Fruit fly (Drosophila melanogaster) whole organism, embryonic: ENCODE results near the gene TfAP-2.

Experiments used
- BEAF-32 ChIP-seq: fragments of 200-800 bp; sonication (Bioruptor generic); optimal IDR thresholded peaks from 3 replicates; lab custom pipeline; 2017; ENCODE audit warnings: missing biosample characterization, missing genetic modification characterization, mild to moderate bottlenecking, moderate library complexity, missing genetic modification reagents
- CG10267 ChIP-seq: fragments of 200-800 bp; sonication (Bioruptor generic); optimal IDR thresholded peaks from 2 replicates; lab custom pipeline; 2018; ENCODE audit warnings: missing biosample characterization, mild to moderate bottlenecking, missing genetic modification characterization, moderate library complexity
- CG12942 ChIP-seq: fragments of 200-800 bp; sonication (Bioruptor generic); optimal IDR thresholded peaks from 3 replicates; lab custom pipeline; 2016; ENCODE audit warnings: missing biosample characterization, missing genetic modification characterization
- CG13287 ChIP-seq: fragments of 200-800 bp; sonication (Bioruptor generic); IDR thresholded peaks from 2 replicates; pipeline ENCODE4 v1.3.6; 2022; ENCODE audit warnings: missing biosample characterization, missing genetic modification characterization; ENCODE audit not compliant: partially characterized antibody
- CG13624 ChIP-seq: fragments of 200-800 bp; sonication (Bioruptor generic); optimal IDR thresholded peaks from 2 replicates; lab custom pipeline; 2016; ENCODE audit warnings: missing biosample characterization, missing genetic modification characterization
- CG14014 ChIP-seq: fragments of 200-800 bp; sonication (Bioruptor generic); IDR thresholded peaks from 2 replicates; pipeline ENCODE4 v1.3.6; 2022; ENCODE audit warnings: missing biosample characterization, missing genetic modification characterization
- CG14710 ChIP-seq: fragments of 200-800 bp; sonication (Bioruptor generic); optimal IDR thresholded peaks from 3 replicates; lab custom pipeline; 2019; ENCODE audit warnings: missing biosample characterization, mild to moderate bottlenecking, missing genetic modification characterization, moderate library complexity
- CG1603 ChIP-seq: fragments of 200-800 bp; sonication (Bioruptor generic); optimal IDR thresholded peaks from 2 replicates; lab custom pipeline; 2019; ENCODE audit warnings: missing biosample characterization, mild to moderate bottlenecking, missing genetic modification characterization, moderate library complexity
- CG16863 ChIP-seq: fragments of 200-800 bp; sonication (Bioruptor generic); optimal IDR thresholded peaks from 3 replicates; lab custom pipeline; 2016; ENCODE audit warnings: missing biosample characterization, missing genetic modification characterization
- CG17186 ChIP-seq: fragments of 200-800 bp; sonication (Bioruptor generic); optimal IDR thresholded peaks from 3 replicates; lab custom pipeline; 2017; ENCODE audit warnings: missing biosample characterization, missing genetic modification reagents, missing genetic modification characterization
- CG2712 ChIP-seq: fragments of 200-800 bp; optimal IDR thresholded peaks from 3 replicates; lab custom pipeline; 2019; ENCODE audit warnings: missing biosample characterization, mild to moderate bottlenecking, missing genetic modification characterization, moderate library complexity
- CG30020 ChIP-seq: fragments of 200-800 bp; optimal IDR thresholded peaks from 2 replicates; lab custom pipeline; 2019; ENCODE audit warnings: missing biosample characterization, mild to moderate bottlenecking, missing genetic modification characterization, moderate library complexity
- CG34224 ChIP-seq: fragments of 200-800 bp; sonication (Bioruptor generic); IDR thresholded peaks from 3 replicates; pipeline ENCODE4 v1.3.6; 2022; ENCODE audit warnings: missing biosample characterization, missing genetic modification characterization; ENCODE audit not compliant: partially characterized antibody
- CG4282 ChIP-seq: fragments of 200-800 bp; sonication (Bioruptor generic); optimal IDR thresholded peaks from 2 replicates; lab custom pipeline; 2016; ENCODE audit warnings: missing biosample characterization, missing genetic modification characterization
- CG6791 ChIP-seq: fragments of 200-800 bp; sonication (Bioruptor generic); IDR thresholded peaks from 3 replicates; pipeline ENCODE4 v1.3.6; 2022; ENCODE audit warnings: missing biosample characterization, missing genetic modification characterization; ENCODE audit not compliant: partially characterized antibody
- CG8281 ChIP-seq: fragments of 200-800 bp; sonication (Bioruptor generic); optimal IDR thresholded peaks from 2 replicates; lab custom pipeline; 2018; ENCODE audit warnings: missing biosample characterization, mild to moderate bottlenecking, missing genetic modification characterization, moderate library complexity
- CG9797 ChIP-seq: fragments of 200-800 bp; sonication (Bioruptor generic); optimal IDR thresholded peaks from 3 replicates; lab custom pipeline; 2018; ENCODE audit warnings: missing biosample characterization, mild to moderate bottlenecking, missing genetic modification characterization
- CG9876 ChIP-seq: fragments of 200-800 bp; sonication (Bioruptor generic); optimal IDR thresholded peaks from 2 replicates; lab custom pipeline; 2016; ENCODE audit warnings: missing biosample characterization, missing genetic modification characterization
- CoRest ChIP-seq: fragments of 200-800 bp; sonication (Bioruptor generic); optimal IDR thresholded peaks from 3 replicates; lab custom pipeline; 2018; ENCODE audit warnings: missing biosample characterization, mild to moderate bottlenecking, missing genetic modification characterization, moderate library complexity
- Doc3 ChIP-seq: fragments of 200-800 bp; sonication (Bioruptor generic); IDR thresholded peaks from 3 replicates; pipeline ENCODE4 v1.3.6; 2022; ENCODE audit warnings: missing biosample characterization, missing genetic modification characterization; ENCODE audit not compliant: partially characterized antibody
- Fer2 ChIP-seq: fragments of 200-800 bp; sonication (Bioruptor generic); optimal IDR thresholded peaks from 2 replicates; lab custom pipeline; 2018; ENCODE audit warnings: missing biosample characterization, mild to moderate bottlenecking, missing genetic modification characterization, moderate library complexity
- HLH4C ChIP-seq: fragments of 200-800 bp; sonication (Bioruptor generic); IDR thresholded peaks from 3 replicates; pipeline ENCODE4 v1.3.6; 2022; ENCODE audit warnings: missing biosample characterization, missing genetic modification characterization; ENCODE audit not compliant: partially characterized antibody
- HmgD ChIP-seq: fragments of 200-800 bp; sonication (Bioruptor generic); optimal IDR thresholded peaks from 3 replicates; lab custom pipeline; 2016; ENCODE audit warnings: missing biosample characterization, missing genetic modification characterization
- Hr39 ChIP-seq: fragments of >200 bp; optimal IDR thresholded peaks from 2 replicates; lab custom pipeline; 2017
- Hr78 ChIP-seq, 2 experiments: fragments of 200-800 bp in 1 of 2; fragments of >200 bp in 1 of 2; sonication (Bioruptor generic) in 1 of 2; optimal IDR thresholded peaks; 2 replicates each; lab custom pipeline; 2017 to 2019; ENCODE audit warnings: missing biosample characterization in 2 of 2, missing genetic modification characterization in 2 of 2, mild to moderate bottlenecking in 1 of 2, moderate library complexity in 1 of 2
- MBD-R2 ChIP-seq: fragments of 200-800 bp; sonication (Bioruptor generic); IDR thresholded peaks from 2 replicates; pipeline ENCODE4 v1.3.6; 2022; ENCODE audit warnings: missing biosample characterization, missing genetic modification characterization
- Oli ChIP-seq: fragments of 200-800 bp; sonication (Bioruptor generic); optimal IDR thresholded peaks from 2 replicates; lab custom pipeline; 2018; ENCODE audit warnings: missing biosample characterization, mild to moderate bottlenecking, missing genetic modification characterization, moderate library complexity
- Ptx1 ChIP-seq: fragments of 200-800 bp; sonication (Bioruptor generic); IDR thresholded peaks from 2 replicates; pipeline ENCODE4 v1.3.6; 2022; ENCODE audit warnings: missing biosample characterization, missing genetic modification characterization
- Scr ChIP-seq: fragments of 200-800 bp; sonication (Bioruptor generic); IDR thresholded peaks from 2 replicates; pipeline ENCODE4 v1.3.6; 2022; ENCODE audit warnings: missing biosample characterization, missing genetic modification characterization; ENCODE audit not compliant: partially characterized antibody
- Sox100B ChIP-seq: fragments of 200-800 bp; sonication (Bioruptor generic); optimal IDR thresholded peaks from 3 replicates; lab custom pipeline; 2018; ENCODE audit warnings: missing biosample characterization, mild to moderate bottlenecking, missing genetic modification characterization
- amos ChIP-seq: fragments of 200-800 bp; sonication (Bioruptor generic); IDR thresholded peaks from 2 replicates; pipeline ENCODE4 v1.3.6; 2022; ENCODE audit warnings: missing biosample characterization, missing genetic modification characterization; ENCODE audit not compliant: partially characterized antibody
- ap ChIP-seq: fragments of 200-800 bp; sonication (Bioruptor generic); IDR thresholded peaks from 2 replicates; pipeline ENCODE4 v1.3.6; 2022; ENCODE audit warnings: missing biosample characterization, missing genetic modification characterization
- bbx ChIP-seq: fragments of 200-800 bp; sonication (Bioruptor generic); IDR thresholded peaks from 2 replicates; pipeline ENCODE4 v1.3.6; 2022; ENCODE audit warnings: missing biosample characterization, missing genetic modification characterization; ENCODE audit not compliant: partially characterized antibody
- dm ChIP-seq: fragments of 200-800 bp; sonication (Bioruptor generic); optimal IDR thresholded peaks from 3 replicates; lab custom pipeline; 2016; ENCODE audit warnings: missing biosample characterization, missing genetic modification characterization
- fd102C ChIP-seq: fragments of 200-800 bp; sonication (Bioruptor generic); optimal IDR thresholded peaks from 2 replicates; lab custom pipeline; 2018; ENCODE audit warnings: missing biosample characterization, mild to moderate bottlenecking, missing genetic modification characterization, moderate library complexity
- grau ChIP-seq: fragments of 200-800 bp; optimal IDR thresholded peaks from 3 replicates; lab custom pipeline; 2019; ENCODE audit warnings: missing biosample characterization, mild to moderate bottlenecking, missing genetic modification characterization, moderate library complexity
- inv ChIP-seq: fragments of 200-800 bp; sonication (Bioruptor generic); IDR thresholded peaks from 2 replicates; pipeline ENCODE4 v1.3.6; 2022; ENCODE audit warnings: missing biosample characterization, missing genetic modification characterization; ENCODE audit not compliant: partially characterized antibody
- jigr1 ChIP-seq: fragments of 200-800 bp; sonication (Bioruptor generic); IDR thresholded peaks from 3 replicates; pipeline ENCODE4 v1.3.6; 2022; ENCODE audit warnings: missing biosample characterization, missing genetic modification characterization
- klu ChIP-seq: fragments of 200-800 bp; sonication (Bioruptor generic); IDR thresholded peaks from 2 replicates; pipeline ENCODE4 v1.3.6; 2022; ENCODE audit warnings: missing biosample characterization, missing genetic modification characterization
- lbe ChIP-seq: fragments of 200-800 bp; sonication (Bioruptor generic); optimal IDR thresholded peaks from 2 replicates; lab custom pipeline; 2016; ENCODE audit warnings: missing biosample characterization, mild to moderate bottlenecking, missing genetic modification characterization
- nerfin-2 ChIP-seq: fragments of 200-800 bp; sonication (Bioruptor generic); IDR thresholded peaks from 2 replicates; pipeline ENCODE4 v1.3.6; 2022; ENCODE audit warnings: missing biosample characterization, missing genetic modification characterization; ENCODE audit not compliant: partially characterized antibody
- nmo ChIP-seq: fragments of 200-800 bp; sonication (Bioruptor generic); optimal IDR thresholded peaks from 2 replicates; lab custom pipeline; 2018; ENCODE audit warnings: missing biosample characterization, mild to moderate bottlenecking, missing genetic modification characterization, moderate library complexity
- onecut ChIP-seq: fragments of 200-800 bp; sonication (Bioruptor generic); IDR thresholded peaks from 2 replicates; pipeline ENCODE4 v1.3.6; 2022; ENCODE audit warnings: missing biosample characterization, missing genetic modification characterization
- phol ChIP-seq: fragments of 200-800 bp; sonication (Bioruptor generic); optimal IDR thresholded peaks from 3 replicates; lab custom pipeline; 2018; ENCODE audit warnings: missing biosample characterization, mild to moderate bottlenecking, missing genetic modification characterization, moderate library complexity
- pzg ChIP-seq: fragments of 200-800 bp; sonication (Bioruptor generic); optimal IDR thresholded peaks from 3 replicates; lab custom pipeline; 2018; ENCODE audit warnings: missing biosample characterization, mild to moderate bottlenecking, missing genetic modification characterization, moderate library complexity
- sens ChIP-seq: fragments of 200-800 bp; sonication (Bioruptor generic); peaks from one replicate; lab custom pipeline; 2016; ENCODE audit warnings: missing biosample characterization, missing genetic modification characterization
- trem ChIP-seq: fragments of 200-800 bp; optimal IDR thresholded peaks from 3 replicates; lab custom pipeline; 2019; ENCODE audit warnings: missing biosample characterization, mild to moderate bottlenecking, missing genetic modification characterization, moderate library complexity
- unc-4 ChIP-seq: fragments of 200-800 bp; sonication (Bioruptor generic); IDR thresholded peaks from 2 replicates; pipeline ENCODE4 v1.3.6; 2022; ENCODE audit warnings: missing biosample characterization, missing genetic modification characterization; ENCODE audit not compliant: partially characterized antibody
- zen ChIP-seq: fragments of 200-800 bp; sonication (Bioruptor generic); optimal IDR thresholded peaks from 3 replicates; lab custom pipeline; 2018; ENCODE audit warnings: missing biosample characterization, mild to moderate bottlenecking, missing genetic modification characterization, moderate library complexity

The TfAP-2 gene

dm6 chr3L:21626036-21626614 is 39.5 kb downstream of the TfAP-2 start (continued):
- peak; percentile 59; the same call in 2 of the 3 replicates for TF ChIP-seq Doc3 (GFP tag; lab: Robert Waterston, UW)
- TF ChIP-seq Hr78 (GFP tag; optimal IDR thresholded peaks at IDR 0.05; lab: Kevin White, UChicago): no peak
- TF ChIP-seq zen: no peak
- TF ChIP-seq phol: no peak
- TF ChIP-seq nerfin-2 (GFP tag; lab: Robert Waterston, UW): 0 out of 2 replicates have a peak, but pooled peaks have one; percentile 9
- peak; percentile 81; the same call in 1 of the 2 replicates for TF ChIP-seq amos (GFP tag; lab: Robert Waterston, UW)
- TF ChIP-seq fd102C (GFP tag; lab: Kevin White, UChicago): no peak
- no peak for TF ChIP-seq Ptx1 (GFP tag; lab: Robert Waterston, UW)
- TF ChIP-seq lbe (GFP tag; lab: Kevin White, UChicago): peak; percentile 0
- TF ChIP-seq CG30020 (tag; lab: Kevin White, UChicago): peak; percentile 48
- TF ChIP-seq jigr1: no peak
- no peak for TF ChIP-seq ap (GFP tag; lab: Robert Waterston, UW)
- peak; percentile 71; the same call in 1 of the 2 replicates for TF ChIP-seq bbx (GFP tag; lab: Robert Waterston, UW)
- TF ChIP-seq unc-4: peak; percentile 82
- TF ChIP-seq inv (GFP tag; lab: Robert Waterston, UW): peak; percentile 62
- TF ChIP-seq CG9797: peak; percentile 2
- TF ChIP-seq CG4282 (GFP tag; lab: Kevin White, UChicago): no peak
- TF ChIP-seq MBD-R2 (GFP tag; lab: Robert Waterston, UW): peak; percentile 60; the same call in 1 of the 2 replicates
- TF ChIP-seq onecut (GFP tag; lab: Robert Waterston, UW): peak; percentile 52; the same call in 1 of the 2 replicates
- no peak for TF ChIP-seq Oli (tag; lab: Kevin White, UChicago)
- TF ChIP-seq sens (GFP tag; lab: Kevin White, UChicago): peak; percentile 9
- peak; percentile 76 for TF ChIP-seq BEAF-32
- TF ChIP-seq CG12942 (GFP tag; lab: Kevin White, UChicago): no peak
- peak; percentile 67 for TF ChIP-seq trem (tag; lab: Kevin White, UChicago)
- TF ChIP-seq klu: no peak
- peak; percentile 72 for TF ChIP-seq CG34224 (GFP tag; lab: Robert Waterston, UW)
- no peak for TF ChIP-seq Hr39 (lab: Kevin White, UChicago)
- peak; percentile 47 for TF ChIP-seq CG17186
- peak; percentile 5 for TF ChIP-seq dm (GFP tag; lab: Kevin White, UChicago)
- TF ChIP-seq CG10267 (tag; lab: Kevin White, UChicago): peak; percentile 45
- peak; percentile 68 for TF ChIP-seq HLH4C (GFP tag; lab: Robert Waterston, UW)
- TF ChIP-seq CG13287: peak; percentile 83
- TF ChIP-seq pzg (GFP tag; lab: Kevin White, UChicago): peak; percentile 44
- no peak for TF ChIP-seq CG16863 (GFP tag; lab: Kevin White, UChicago)
- TF ChIP-seq CG8281: peak; percentile 94
- TF ChIP-seq Scr (GFP tag; lab: Robert Waterston, UW): peak; percentile 78

- TF ChIP-seq CoRest (tag; lab: Kevin White, UChicago) (peak; percentile 31), nmo (GFP tag; lab: Kevin White, UChicago) (peak; percentile 37), BEAF-32 (peak; percentile 54), CG2712 (peak; percentile 14), CG14710 (tag; lab: Kevin White, UChicago) (peak; percentile 27), HmgD (no peak), Sox100B (GFP tag; lab: Kevin White, UChicago) (no peak), Fer2 (tag; lab: Kevin White, UChicago) (no peak), grau (peak; percentile 15), zen (peak; percentile 29), CG13624 (GFP tag; lab: Kevin White, UChicago) (no peak), CG14014 (GFP tag; lab: Robert Waterston, UW) (no peak), CG9876 (GFP tag; lab: Kevin White, UChicago) (no peak), CG6791 (GFP tag; lab: Robert Waterston, UW) (no peak), CG1603 (tag; lab: Kevin White, UChicago) (peak; percentile 69)
These were observed 47.6 kb downstream of the TfAP-2 start, which contains the start of gene MED1 for dm6 chr3L:21634152-21634689. Gene MED1 (minus strand): TSS chr3L:21634446.
